Worm (Caenorhabditis elegans) whole organism, late embryonic: ENCODE results near the gene bed-3.

ENCODE experiments used
- K09A11.1 ChIP-seq: sonication (generic microtip); optimal IDR thresholded peaks from 2 replicates; lab custom pipeline; 2017; ENCODE audit warnings: antibody characterized with exemption, mild to moderate bottlenecking, missing genetic modification characterization, missing compliant biosample characterization; ENCODE audit not compliant: insufficient read depth
- ama-1 ChIP-seq: fragments of 150-350 bp; optimal IDR thresholded peaks from 2 replicates; lab custom pipeline; 2014
- elt-2 ChIP-seq: sonication (generic microtip); optimal IDR thresholded peaks from 2 replicates; lab custom pipeline; 2016; ENCODE audit warnings: missing genetic modification reagents, missing genetic modification characterization, missing compliant biosample characterization
- fkh-10 ChIP-seq: fragments of 150-350 bp; optimal IDR thresholded peaks from 2 replicates; lab custom pipeline; 2014; ENCODE audit warnings: missing biosample characterization, missing genetic modification reagents, missing genetic modification characterization
- hlh-15 ChIP-seq: sonication (generic microtip); optimal IDR thresholded peaks from 2 replicates; lab custom pipeline; 2016; ENCODE audit warnings: missing genetic modification characterization, missing compliant biosample characterization
- hlh-8 ChIP-seq: sonication (generic microtip); optimal IDR thresholded peaks from 2 replicates; lab custom pipeline; 2016; ENCODE audit warnings: missing genotype, missing genetic modification characterization, missing compliant biosample characterization
- mec-3 ChIP-seq: sonication (generic microtip); optimal IDR thresholded peaks from 2 replicates; lab custom pipeline; 2016; ENCODE audit warnings: borderline replicate concordance, missing genetic modification characterization, missing compliant biosample characterization
- nhr-11 ChIP-seq: fragments of 150-350 bp; optimal IDR thresholded peaks from 2 replicates; lab custom pipeline; 2014; ENCODE audit warnings: missing biosample characterization, missing genetic modification characterization
- pqm-1 ChIP-seq: sonication (generic microtip); optimal IDR thresholded peaks from 2 replicates; lab custom pipeline; 2016; ENCODE audit warnings: missing genetic modification characterization, missing compliant biosample characterization
- sox-4 ChIP-seq: sonication (generic microtip); optimal IDR thresholded peaks from 2 replicates; lab custom pipeline; 2017; ENCODE audit warnings: mild to moderate bottlenecking, missing genetic modification characterization, inconsistent platforms, missing compliant biosample characterization
- tbx-7 ChIP-seq: sonication (generic microtip); optimal IDR thresholded peaks from 2 replicates; lab custom pipeline; 2016; ENCODE audit warnings: missing genotype, missing genetic modification characterization, missing compliant biosample characterization

DNA sequence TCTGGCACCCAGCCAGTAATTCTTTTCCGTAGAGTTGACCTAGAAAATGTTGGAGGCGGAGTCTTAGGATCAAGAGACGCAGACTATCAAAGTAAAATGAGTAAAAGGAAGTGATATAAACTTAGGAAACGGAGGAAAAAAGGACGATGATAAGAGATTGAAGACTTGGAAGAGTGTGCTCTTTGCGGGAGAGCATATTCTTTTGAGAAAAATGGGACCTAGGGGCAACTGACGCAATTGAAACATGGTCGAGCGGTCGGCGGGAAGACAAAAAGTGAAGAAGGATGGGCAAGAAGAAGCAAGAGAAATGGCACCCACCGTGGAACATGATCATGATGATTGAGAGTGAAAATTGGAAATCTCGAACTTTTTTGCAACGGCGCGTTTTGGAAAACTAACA is 31.7 kb downstream of the bed-3 start:
- TF ChIP-seq K09A11.1 (tag; lab: Kevin White, UChicago) (no peak), mec-3 (no peak), hlh-8 (tag; lab: Kevin White, UChicago) (no peak), fkh-10 (GFP tag; lab: Kevin White, UChicago) (no peak), pqm-1 (no peak), elt-2 (tag; lab: Kevin White, UChicago) (no peak), nhr-11 (tag; lab: Kevin White, UChicago) (no peak), ama-1 (lab: Kevin White, UChicago) (no peak), tbx-7 (tag; lab: Kevin White, UChicago) (no peak), hlh-15 (tag; lab: Kevin White, UChicago) (no peak), sox-4 (no peak)
